Worm (Caenorhabditis elegans): ENCODE results near the gene T01D1.4.

- no peak for TF ChIP-seq tag-97 (GFP tag; IDR thresholded peaks at IDR 0.05)
- TF ChIP-seq hif-1 (tag; optimal IDR thresholded peaks at IDR 0.05): no peak
- no peak for TF ChIP-seq ctbp-1 (GFP tag; IDR thresholded peaks at IDR 0.05)
- TF ChIP-seq nhr-28 (tag; optimal IDR thresholded peaks at IDR 0.05): peak; percentile 56
- TF ChIP-seq unc-39 (tag; optimal IDR thresholded peaks at IDR 0.05): no peak
- no peak for TF ChIP-seq tra-1 (GFP tag; IDR thresholded peaks at IDR 0.05)
- TF ChIP-seq pha-4 (GFP tag; IDR thresholded peaks at IDR 0.05): 0 out of 2 replicates have a peak, but pooled peaks have one; percentile 20
- TF ChIP-seq pha-4 (tag; optimal IDR thresholded peaks at IDR 0.05): peak; percentile 29
- TF ChIP-seq nhr-42 (GFP tag; IDR thresholded peaks at IDR 0.05): no peak
- TF ChIP-seq lin-13 (GFP tag; optimal IDR thresholded peaks at IDR 0.05): no peak
- no peak for TF ChIP-seq ceh-82 (tag; optimal IDR thresholded peaks at IDR 0.05)
- TF ChIP-seq nhr-10 (tag; optimal IDR thresholded peaks at IDR 0.05): no peak
- no peak for TF ChIP-seq rbr-2 (tag; optimal IDR thresholded peaks at IDR 0.05)
- no peak for TF ChIP-seq snpc-4 (tag; optimal IDR thresholded peaks at IDR 0.05)
- TF ChIP-seq ceh-62 (tag; optimal IDR thresholded peaks at IDR 0.05): no peak
Observed at ce11 chrII:159294-159922, 19.5 kb downstream of the T01D1.4 start.
